Worm (Caenorhabditis elegans): Measurements from ENCODE around the gene ZK185.5.

ZK185.5 gene

ce11 chrIV:4519714-4520113 is 26.0 kb downstream of the ZK185.5 start:
- TF ChIP-seq jun-1 (tag; optimal IDR thresholded peaks at IDR 0.05) (no peak), skn-1 (tag; optimal IDR thresholded peaks at IDR 0.05) (no peak), ceh-88 (GFP tag; IDR thresholded peaks at IDR 0.05) (no peak)

ce11 chrIV:4518111-4518510 is 27.6 kb downstream of the ZK185.5 start:
- peak; percentile 98 for TF ChIP-seq blmp-1 (tag; optimal IDR thresholded peaks at IDR 0.05)
- no peak for TF ChIP-seq nhr-90 (tag; optimal IDR thresholded peaks at IDR 0.05; ENCODE audit: poor library complexity)

- TF ChIP-seq fkh-8 (tag; optimal IDR thresholded peaks at IDR 0.05) (no peak), blmp-1 (tag; optimal IDR thresholded peaks at IDR 0.05) (peak; percentile 34)
These were observed 28.7 kb downstream of the ZK185.5 start, which contains the start of gene ZK180.5 for ce11 chrIV:4517066-4517465. TSS of gene ZK180.5 (minus strand) at chrIV:4517166.

- no peak for TF ChIP-seq nhr-85 (tag)
- no peak for TF ChIP-seq lir-3 (tag; optimal IDR thresholded peaks at IDR 0.05; ENCODE audit: poor library complexity)
- TF ChIP-seq ceh-8 (GFP tag; optimal IDR thresholded peaks at IDR 0.05), result peak; percentile 2
These were observed 29.2 kb downstream of the ZK185.5 start for ce11 chrIV:4516478-4516877.

- TF ChIP-seq nhr-47 (tag; optimal IDR thresholded peaks at IDR 0.05) (peak; percentile 94), F16B12.6 (tag; optimal IDR thresholded peaks at IDR 0.05) (peak; percentile 60), lin-39 (tag; optimal IDR thresholded peaks at IDR 0.05) (peak; percentile 74), ztf-11 (tag; optimal IDR thresholded peaks at IDR 0.05) (peak in 1 of 2 experiments; percentile 31), nhr-11 (tag; optimal IDR thresholded peaks at IDR 0.05) (peak; percentile 44), lin-35 (GFP tag; optimal IDR thresholded peaks at IDR 0.05) (peak; percentile 82 to 87), sptf-1 (tag; optimal IDR thresholded peaks at IDR 0.05) (no peak), efl-1 (optimal IDR thresholded peaks at IDR 0.05) (peak; percentile 80 to 85), efl-1 (GFP tag; optimal IDR thresholded peaks at IDR 0.05 in 1 of 2) (peak; percentile 76 to 98), aly-2 (tag; optimal IDR thresholded peaks at IDR 0.05) (peak; percentile 62), ceh-88 (GFP tag; IDR thresholded peaks at IDR 0.05) (no peak), nhr-76 (tag; optimal IDR thresholded peaks at IDR 0.05) (no peak), unc-130 (tag; optimal IDR thresholded peaks at IDR 0.05) (peak; percentile 35), hlh-17 (GFP tag; optimal IDR thresholded peaks at IDR 0.05; ENCODE audit: borderline replicate concordance) (no peak), C04F5.9 (tag; optimal IDR thresholded peaks at IDR 0.05) (peak; percentile 35), grh-1 (GFP tag; IDR thresholded peaks at IDR 0.05) (peak; percentile 79), nhr-237 (tag; optimal IDR thresholded peaks at IDR 0.05) (peak; percentile 41), fos-1 (tag; optimal IDR thresholded peaks at IDR 0.05) (peak; percentile 80), nhr-71 (tag; optimal IDR thresholded peaks at IDR 0.05) (peak; percentile 93), nhr-77 (tag; optimal IDR thresholded peaks at IDR 0.05) (peak; percentile 64), tbx-2 (tag; optimal IDR thresholded peaks at IDR 0.05) (peak; percentile 88), ceh-8 (GFP tag; optimal IDR thresholded peaks at IDR 0.05) (peak; percentile 80), unc-30 (tag; optimal IDR thresholded peaks at IDR 0.05) (no peak), aha-1 (tag; optimal IDR thresholded peaks at IDR 0.05) (peak; percentile 17), ztf-4 (tag; optimal IDR thresholded peaks at IDR 0.05) (peak; percentile 53), elt-2 (tag; optimal IDR thresholded peaks at IDR 0.05) (peak; percentile 29), fkh-8 (tag; optimal IDR thresholded peaks at IDR 0.05) (peak; percentile 71), nhr-85 (tag) (peak; percentile 85), pax-3 (tag; optimal IDR thresholded peaks at IDR 0.05) (peak; percentile 72), lsy-2 (tag; optimal IDR thresholded peaks at IDR 0.05) (peak; percentile 85 to 89), jun-1 (tag; optimal IDR thresholded peaks at IDR 0.05) (peak; percentile 69), nhr-12 (tag; optimal IDR thresholded peaks at IDR 0.05) (no peak), pag-3 (tag; optimal IDR thresholded peaks at IDR 0.05; ENCODE audit: borderline replicate concordance, insufficient read depth) (no peak), nhr-19 (GFP tag; conservative IDR thresholded peaks at IDR 0.05) (peak; percentile 83), zip-4 (GFP tag; optimal IDR thresholded peaks at IDR 0.05) (peak; percentile 59), zag-1 (tag; optimal IDR thresholded peaks at IDR 0.05) (no peak), elt-3 (tag; optimal IDR thresholded peaks at IDR 0.05) (peak in 2 of 6 experiments; percentile 13 to 27), lir-3 (tag; optimal IDR thresholded peaks at IDR 0.05; ENCODE audit: poor library complexity) (no peak), dpl-1 (GFP tag; optimal IDR thresholded peaks at IDR 0.05) (peak; percentile 58 to 83 (median 80)), hpl-2 (GFP tag; optimal IDR thresholded peaks at IDR 0.05) (peak; percentile 52)
These were observed 32.4 kb downstream of the ZK185.5 start, which contains the start of gene sar-1 for ce11 chrIV:4513269-4513819. TSS of gene sar-1 (minus strand) at chrIV:4513319.
